Fruit fly (Drosophila melanogaster) whole organism, embryonic: ENCODE results near the gene Mocs1.
A peak's percentile ranks its signal among the peaks of the same experiment; 100 is the strongest.

ENCODE experiments used
- Atf3 ChIP-seq: fragments of 200-800 bp; sonication (Bioruptor generic); optimal IDR thresholded peaks from 3 replicates; lab custom pipeline; 2016; ENCODE audit warnings: missing biosample characterization, missing genetic modification characterization
- Blimp-1 ChIP-seq: fragments of 200-800 bp; sonication (Bioruptor generic); optimal IDR thresholded peaks from 3 replicates; lab custom pipeline; 2018; ENCODE audit warnings: missing biosample characterization, missing genetic modification characterization, mild to moderate bottlenecking, moderate library complexity, missing genetic modification reagents
- CG12071 ChIP-seq: fragments of 200-800 bp; sonication (Bioruptor generic); optimal IDR thresholded peaks from 3 replicates; lab custom pipeline; 2018; ENCODE audit warnings: missing biosample characterization, mild to moderate bottlenecking, missing genetic modification characterization
- CG12236 ChIP-seq: fragments of 200-800 bp; sonication (Bioruptor generic); optimal IDR thresholded peaks from 2 replicates; lab custom pipeline; 2016; ENCODE audit warnings: missing biosample characterization, missing genetic modification characterization
- CG12659 ChIP-seq: fragments of 200-800 bp; sonication (Bioruptor generic); optimal IDR thresholded peaks from 3 replicates; lab custom pipeline; 2017; ENCODE audit warnings: mild to moderate bottlenecking, missing biosample characterization, missing genetic modification reagents, missing genetic modification characterization
- CG12769 ChIP-seq: fragments of 200-800 bp; sonication (Bioruptor generic); optimal IDR thresholded peaks from 2 replicates; lab custom pipeline; 2019; ENCODE audit warnings: missing biosample characterization, mild to moderate bottlenecking, missing genetic modification characterization, moderate library complexity
- CG1647 ChIP-seq: fragments of 200-800 bp; sonication (Bioruptor generic); optimal IDR thresholded peaks from 3 replicates; lab custom pipeline; 2016; ENCODE audit warnings: missing biosample characterization, missing genetic modification characterization
- CG18764 ChIP-seq: fragments of 200-800 bp; sonication (Bioruptor generic); optimal IDR thresholded peaks from 3 replicates; lab custom pipeline; 2016; ENCODE audit warnings: missing biosample characterization, missing genetic modification characterization
- CG30403 ChIP-seq: fragments of 200-800 bp; sonication (Bioruptor generic); optimal IDR thresholded peaks from 3 replicates; lab custom pipeline; 2016; ENCODE audit warnings: missing biosample characterization, missing genetic modification characterization
- CG6254 ChIP-seq: fragments of 200-800 bp; sonication (Bioruptor generic); optimal IDR thresholded peaks from 3 replicates; lab custom pipeline; 2017; ENCODE audit warnings: mild to moderate bottlenecking, missing biosample characterization, missing genetic modification reagents, missing genetic modification characterization
- CG6854 ChIP-seq: fragments of 200-800 bp; sonication (Bioruptor generic); optimal IDR thresholded peaks from 3 replicates; lab custom pipeline; 2017; ENCODE audit warnings: missing biosample characterization, mild to moderate bottlenecking, missing genetic modification characterization
- CG8089 ChIP-seq: fragments of 200-800 bp; sonication (Bioruptor generic); optimal IDR thresholded peaks from 3 replicates; lab custom pipeline; 2016; ENCODE audit warnings: missing biosample characterization, missing genetic modification characterization
- CG9437 ChIP-seq: fragments of 200-800 bp; sonication (Bioruptor generic); optimal IDR thresholded peaks from 2 replicates; lab custom pipeline; 2018; ENCODE audit warnings: missing biosample characterization, mild to moderate bottlenecking, missing genetic modification characterization
- CG9609 ChIP-seq: fragments of 200-800 bp; sonication (Bioruptor generic); optimal IDR thresholded peaks from 3 replicates; lab custom pipeline; 2016; ENCODE audit warnings: missing biosample characterization, missing genetic modification characterization
- CG9876 ChIP-seq: fragments of 200-800 bp; sonication (Bioruptor generic); optimal IDR thresholded peaks from 2 replicates; lab custom pipeline; 2016; ENCODE audit warnings: missing biosample characterization, missing genetic modification characterization
- CkIIα-i1 ChIP-seq: fragments of 200-800 bp; sonication (Bioruptor generic); IDR thresholded peaks from 2 replicates; pipeline ENCODE4 v1.3.6; 2022; ENCODE audit warnings: missing biosample characterization, missing genetic modification characterization
- Dfd ChIP-seq, 2 experiments: fragments of >200 bp; optimal IDR thresholded peaks; 2 replicates each; lab custom pipeline; 2017; ENCODE audit warnings: missing biosample characterization in 2 of 2, missing genetic modification characterization in 2 of 2
- E2f2 ChIP-seq: fragments of 200-800 bp; sonication (Bioruptor generic); IDR thresholded peaks from 2 replicates; pipeline ENCODE4 v1.3.6; 2022; ENCODE audit warnings: missing biosample characterization, missing genetic modification characterization
- Eip74EF ChIP-seq, 2 experiments: fragments of 200-800 bp in 1 of 2; fragments of >200 bp in 1 of 2; sonication (Bioruptor generic) in 1 of 2; optimal IDR thresholded peaks; 2 replicates each; lab custom pipeline; 2017 to 2019; ENCODE audit warnings: missing biosample characterization in 2 of 2, missing genetic modification characterization in 2 of 2, mild to moderate bottlenecking in 1 of 2, moderate library complexity in 1 of 2
- HLH54F ChIP-seq: fragments of 200-800 bp; sonication (Bioruptor generic); optimal IDR thresholded peaks from 3 replicates; lab custom pipeline; 2016; ENCODE audit warnings: missing biosample characterization, missing genetic modification characterization
- HmgD ChIP-seq: fragments of 200-800 bp; sonication (Bioruptor generic); optimal IDR thresholded peaks from 3 replicates; lab custom pipeline; 2016; ENCODE audit warnings: missing biosample characterization, missing genetic modification characterization
- Lhr ChIP-seq: fragments of 200-800 bp; sonication (Bioruptor generic); optimal IDR thresholded peaks from 3 replicates; lab custom pipeline; 2017; ENCODE audit warnings: mild to moderate bottlenecking, missing biosample characterization, missing genetic modification reagents, missing genetic modification characterization
- Myb ChIP-seq: fragments of 200-800 bp; sonication (Bioruptor generic); optimal IDR thresholded peaks from 2 replicates; lab custom pipeline; 2016; ENCODE audit warnings: missing biosample characterization, missing genetic modification characterization
- Pdp1 ChIP-seq, 2 experiments: fragments of 200-800 bp; sonication (Bioruptor generic); optimal IDR thresholded peaks; 3 replicates each; lab custom pipeline; 2016; ENCODE audit warnings: missing biosample characterization in 2 of 2, missing genetic modification characterization in 2 of 2, mild to moderate bottlenecking in 1 of 2, moderate library complexity in 1 of 2
- Side ChIP-seq: fragments of 200-800 bp; sonication (Bioruptor generic); optimal IDR thresholded peaks from 2 replicates; lab custom pipeline; 2016; ENCODE audit warnings: missing biosample characterization, missing genetic modification characterization
- Six4 ChIP-seq: fragments of 200-800 bp; sonication (Bioruptor generic); optimal IDR thresholded peaks from 2 replicates; lab custom pipeline; 2016; ENCODE audit warnings: missing biosample characterization, missing genetic modification characterization
- Vsx1 ChIP-seq: fragments of 200-800 bp; sonication (Bioruptor generic); optimal IDR thresholded peaks from 2 replicates; lab custom pipeline; 2017; ENCODE audit warnings: missing biosample characterization, mild to moderate bottlenecking, missing genetic modification characterization, missing genetic modification reagents
- bab2 ChIP-seq: fragments of 200-800 bp; sonication (Bioruptor generic); optimal IDR thresholded peaks from 2 replicates; lab custom pipeline; 2016; ENCODE audit warnings: missing biosample characterization, missing genetic modification characterization
- bowl ChIP-seq: fragments of 200-800 bp; sonication (Bioruptor generic); IDR thresholded peaks from 2 replicates; pipeline ENCODE4 v1.3.6; 2022; ENCODE audit warnings: missing biosample characterization, missing genetic modification characterization
- chm ChIP-seq: fragments of 200-800 bp; sonication (Bioruptor generic); IDR thresholded peaks from 2 replicates; pipeline ENCODE4 v1.3.6; 2022; ENCODE audit warnings: missing biosample characterization, missing genetic modification characterization
- dati ChIP-seq: fragments of 200-800 bp; sonication (Bioruptor generic); IDR thresholded peaks from 2 replicates; pipeline ENCODE4 v1.3.6; 2022; ENCODE audit warnings: missing biosample characterization, missing genetic modification characterization
- dm ChIP-seq: fragments of 200-800 bp; sonication (Bioruptor generic); optimal IDR thresholded peaks from 3 replicates; lab custom pipeline; 2016; ENCODE audit warnings: missing biosample characterization, missing genetic modification characterization
- en ChIP-seq: fragments of 200-800 bp; sonication (Bioruptor generic); optimal IDR thresholded peaks from 2 replicates; lab custom pipeline; 2016; ENCODE audit warnings: missing biosample characterization, missing genetic modification characterization
- gfzf ChIP-seq: fragments of 200-800 bp; sonication (Bioruptor generic); optimal IDR thresholded peaks from 2 replicates; lab custom pipeline; 2016; ENCODE audit warnings: missing biosample characterization, mild to moderate bottlenecking, missing genetic modification characterization, moderate library complexity
- gro ChIP-seq: fragments of 200-800 bp; sonication (Bioruptor generic); optimal IDR thresholded peaks from 2 replicates; lab custom pipeline; 2016; ENCODE audit warnings: missing biosample characterization, missing genetic modification characterization
- gsb ChIP-seq: fragments of 200-800 bp; sonication (Bioruptor generic); IDR thresholded peaks from 2 replicates; pipeline ENCODE4 v1.3.6; 2022; ENCODE audit warnings: missing biosample characterization, missing genetic modification characterization
- lbe ChIP-seq: fragments of 200-800 bp; sonication (Bioruptor generic); optimal IDR thresholded peaks from 2 replicates; lab custom pipeline; 2016; ENCODE audit warnings: missing biosample characterization, mild to moderate bottlenecking, missing genetic modification characterization
- lola ChIP-seq, 3 experiments: fragments of >200 bp in 2 of 3; fragments of 200-800 bp in 1 of 3; sonication (Bioruptor generic) in 1 of 3; optimal IDR thresholded peaks; 2 replicates each; lab custom pipeline; 2017 to 2019; ENCODE audit warnings: missing biosample characterization in 3 of 3, missing genetic modification characterization in 3 of 3, mild to moderate bottlenecking in 1 of 3, moderate library complexity in 1 of 3
- odd ChIP-seq: fragments of 200-800 bp; sonication (Bioruptor generic); optimal IDR thresholded peaks from 2 replicates; lab custom pipeline; 2017; ENCODE audit warnings: missing biosample characterization, mild to moderate bottlenecking, missing genetic modification characterization
- org-1 ChIP-seq: fragments of 200-800 bp; sonication (Bioruptor generic); optimal IDR thresholded peaks from 2 replicates; lab custom pipeline; 2017; ENCODE audit warnings: missing biosample characterization, missing genetic modification characterization
- pho ChIP-seq: fragments of 200-800 bp; sonication (Bioruptor generic); optimal IDR thresholded peaks from 2 replicates; lab custom pipeline; 2016; ENCODE audit warnings: missing biosample characterization, missing genetic modification characterization
- repo ChIP-seq: fragments of 200-800 bp; sonication (Bioruptor generic); optimal IDR thresholded peaks from 2 replicates; lab custom pipeline; 2016; ENCODE audit warnings: missing biosample characterization, missing genetic modification characterization
- rib ChIP-seq: fragments of 200-800 bp; sonication (Bioruptor generic); IDR thresholded peaks from 2 replicates; pipeline ENCODE4 v1.3.6; 2022; ENCODE audit warnings: missing biosample characterization, missing genetic modification characterization
- row ChIP-seq: fragments of 200-800 bp; sonication (Bioruptor generic); IDR thresholded peaks from 3 replicates; pipeline ENCODE4 v1.3.6; 2022; ENCODE audit warnings: missing biosample characterization, missing genetic modification characterization
- run ChIP-seq: fragments of 200-800 bp; sonication (Bioruptor generic); optimal IDR thresholded peaks from 3 replicates; lab custom pipeline; 2018; ENCODE audit warnings: missing biosample characterization, mild to moderate bottlenecking, missing genetic modification characterization
- sr ChIP-seq: fragments of 200-800 bp; sonication (Bioruptor generic); IDR thresholded peaks from 3 replicates; pipeline ENCODE4 v1.3.6; 2022; ENCODE audit warnings: missing biosample characterization, missing genetic modification characterization
- tap ChIP-seq: fragments of 200-800 bp; optimal IDR thresholded peaks from 3 replicates; lab custom pipeline; 2019; ENCODE audit warnings: missing biosample characterization, mild to moderate bottlenecking, missing genetic modification characterization, moderate library complexity
- toy ChIP-seq: fragments of 200-800 bp; sonication (Bioruptor generic); IDR thresholded peaks from 2 replicates; pipeline ENCODE4 v1.3.6; 2022; ENCODE audit warnings: missing biosample characterization, missing genetic modification characterization
- unc-4 ChIP-seq: fragments of 200-800 bp; sonication (Bioruptor generic); IDR thresholded peaks from 2 replicates; pipeline ENCODE4 v1.3.6; 2022; ENCODE audit warnings: missing biosample characterization, missing genetic modification characterization; ENCODE audit not compliant: partially characterized antibody
- wdn ChIP-seq: fragments of 200-800 bp; sonication (Bioruptor generic); IDR thresholded peaks from 2 replicates; pipeline ENCODE4 v1.3.6; 2022; ENCODE audit warnings: missing biosample characterization, missing genetic modification characterization
- zf30C ChIP-seq: fragments of 200-800 bp; sonication (Bioruptor generic); optimal IDR thresholded peaks from 3 replicates; lab custom pipeline; 2018; ENCODE audit warnings: missing biosample characterization, mild to moderate bottlenecking, missing genetic modification characterization

Gene Mocs1

DNA sequence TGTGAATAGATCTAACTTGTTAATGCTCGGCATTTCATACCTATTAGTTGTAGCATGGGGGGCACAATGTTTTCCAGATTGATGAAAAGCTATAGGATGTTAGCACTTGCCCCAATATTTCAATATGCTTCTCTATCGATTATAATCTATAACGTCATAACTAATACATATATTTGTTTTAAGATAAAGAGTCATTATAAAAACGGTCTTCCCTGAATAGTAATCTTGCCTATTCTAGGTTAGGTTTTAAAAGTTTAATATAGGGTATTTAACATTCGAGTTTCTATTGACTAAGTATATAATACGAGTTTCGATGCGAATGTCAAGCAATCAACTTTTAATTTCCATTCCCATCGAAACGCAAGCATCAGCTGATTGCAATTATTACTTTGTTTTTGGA, 9.1 kb upstream of the Mocs1 start, which contains the start of the genes CG6321 and Blos2 (continued):
- TF ChIP-seq E2f2 (GFP tag; lab: Robert Waterston, UW) = peak; percentile 58
- TF ChIP-seq HLH54F (GFP tag; lab: Kevin White, UChicago) = peak; percentile 33
- TF ChIP-seq Vsx1 = peak; percentile 34
- TF ChIP-seq CkIIα-i1 = no peak
- peak; percentile 61 for TF ChIP-seq bab2 (GFP tag; lab: Kevin White, UChicago)
- TF ChIP-seq gro (GFP tag; lab: Kevin White, UChicago) = peak; percentile 5
- TF ChIP-seq unc-4 (GFP tag; lab: Robert Waterston, UW) = no peak
- TF ChIP-seq run (tag; lab: Kevin White, UChicago) = peak; percentile 59
- TF ChIP-seq dm (GFP tag; lab: Kevin White, UChicago) = no peak
- no peak for TF ChIP-seq Dfd (GFP tag; optimal IDR thresholded peaks at IDR 0.05; lab: Kevin White, UChicago)
- TF ChIP-seq Pdp1 (GFP tag; optimal IDR thresholded peaks at IDR 0.05; lab: Kevin White, UChicago) = peak; percentile 30 to 65
- TF ChIP-seq CG9437 (GFP tag; lab: Kevin White, UChicago) = peak; percentile 69
- peak; percentile 4 for TF ChIP-seq CG18764 (GFP tag; lab: Kevin White, UChicago)
- no peak for TF ChIP-seq bowl (GFP tag; lab: Robert Waterston, UW)
- no peak for TF ChIP-seq Myb
- TF ChIP-seq Six4 (GFP tag; lab: Kevin White, UChicago) = peak; percentile 29
- TF ChIP-seq CG12659 (GFP tag; lab: Kevin White, UChicago) = peak; percentile 68
- peak; percentile 69 for TF ChIP-seq odd
- no peak for TF ChIP-seq Atf3 (GFP tag; lab: Kevin White, UChicago)
- peak; percentile 32 for TF ChIP-seq CG9609 (GFP tag; lab: Kevin White, UChicago)
- TF ChIP-seq CG8089 (GFP tag; lab: Kevin White, UChicago) = no peak
- no peak for TF ChIP-seq toy (GFP tag; lab: Robert Waterston, UW)
- TF ChIP-seq tap (tag; lab: Kevin White, UChicago) = peak; percentile 84
- TF ChIP-seq rib (GFP tag; lab: Robert Waterston, UW) = no peak
- no peak for TF ChIP-seq CG9876 (GFP tag; lab: Kevin White, UChicago)
- peak; percentile 78 for TF ChIP-seq Blimp-1
- peak; percentile 63 for TF ChIP-seq org-1 (GFP tag; lab: Kevin White, UChicago)
- TF ChIP-seq chm (GFP tag; lab: Robert Waterston, UW) = peak; percentile 55; the same call in 1 of the 2 replicates
- TF ChIP-seq lola (GFP tag; optimal IDR thresholded peaks at IDR 0.05; lab: Kevin White, UChicago) = peak in 1 of 3 experiments; percentile 72
- TF ChIP-seq Side (GFP tag; lab: Kevin White, UChicago) = peak; percentile 38
- TF ChIP-seq dati (GFP tag; lab: Robert Waterston, UW) = no peak
- TF ChIP-seq pho (GFP tag; lab: Kevin White, UChicago) = peak; percentile 29
- peak; percentile 82 for TF ChIP-seq CG30403 (GFP tag; lab: Kevin White, UChicago)
- TF ChIP-seq CG12071 = peak; percentile 57
- no peak for TF ChIP-seq zf30C
- no peak for TF ChIP-seq HmgD (GFP tag; lab: Kevin White, UChicago)
- peak; percentile 79 for TF ChIP-seq CG12769 (tag; lab: Kevin White, UChicago)
- peak; percentile 58 for TF ChIP-seq lbe
- TF ChIP-seq CG6854 = peak; percentile 80
- TF ChIP-seq CG12236 (GFP tag; lab: Kevin White, UChicago) = peak; percentile 18
- TF ChIP-seq gsb = peak; percentile 74
- TF ChIP-seq Lhr (GFP tag; lab: Kevin White, UChicago) = peak; percentile 22
- TF ChIP-seq Eip74EF (GFP tag; optimal IDR thresholded peaks at IDR 0.05; lab: Kevin White, UChicago) = peak in 1 of 2 experiments; percentile 84
- peak; percentile 3 for TF ChIP-seq CG1647 (GFP tag; lab: Kevin White, UChicago)
- no peak for TF ChIP-seq wdn (GFP tag; lab: Robert Waterston, UW)
- TF ChIP-seq repo = no peak
- peak; percentile 27 for TF ChIP-seq en (GFP tag; lab: Kevin White, UChicago)
- TF ChIP-seq sr (GFP tag; lab: Robert Waterston, UW) = no peak
- TF ChIP-seq row (GFP tag; lab: Robert Waterston, UW) = peak; percentile 93
- peak; percentile 23 for TF ChIP-seq CG6254 (GFP tag; lab: Kevin White, UChicago)
- no peak for TF ChIP-seq gfzf
